Worm (Caenorhabditis elegans) whole organism, L4/young adult: ENCODE data around the gene B0432.1.
"Not testable (repeated sequence)": the region's sequence is repeated elsewhere in the genome, so short reads cannot be mapped to it uniquely, and the experiment has no call there.

Experiments
- W03F9.2 ChIP-seq: fragments of 150-350 bp; optimal IDR thresholded peaks from 2 replicates; lab custom pipeline; 2014; ENCODE audit warnings: missing biosample characterization, missing genetic modification characterization
- dao-5 ChIP-seq: sonication (generic microtip); optimal IDR thresholded peaks from 2 replicates; lab custom pipeline; 2016; ENCODE audit warnings: missing genotype, missing genetic modification characterization, moderate library complexity, missing compliant biosample characterization
- him-1 ChIP-seq: sonication (generic microtip); optimal IDR thresholded peaks from 2 replicates; lab custom pipeline; 2016; ENCODE audit warnings: missing genotype, missing genetic modification reagents, missing genetic modification characterization, missing compliant biosample characterization

The B0432.1 gene

DNA sequence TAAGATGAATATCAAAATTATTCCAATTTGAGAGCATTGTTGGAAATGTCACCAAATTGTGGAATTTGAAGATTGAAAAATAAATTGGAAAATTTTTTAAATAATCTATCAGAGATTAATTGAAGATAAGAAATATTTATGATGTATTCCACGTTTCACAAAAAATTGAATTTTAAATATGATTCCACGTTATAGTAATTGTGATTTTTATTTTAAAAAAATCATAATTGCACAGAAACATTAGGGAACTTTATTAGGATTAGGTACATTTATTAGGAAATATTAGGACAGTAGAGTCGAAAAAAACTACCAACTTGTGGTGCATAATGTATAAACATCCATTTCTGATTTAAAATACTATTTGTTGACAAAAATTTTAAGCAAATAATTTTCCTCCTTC is 2.6 kb upstream of the B0432.1 start, which contains the start of gene B0432.11:
B0432.11 (minus strand) TSS at position 101 of the 400 bp plus-strand sequence.
- no peak for TF ChIP-seq him-1
- TF ChIP-seq dao-5 = no peak
- no peak for TF ChIP-seq W03F9.2

ce11 chrII:299684-300083 is 2.5 kb downstream of the B0432.1 start, which contains the start of gene K01A2.6:
Gene K01A2.6, plus strand, starts transcription at chrII:299984.
- TF ChIP-seq him-1 (no peak), dao-5 (no peak), W03F9.2 (no peak)

DNA sequence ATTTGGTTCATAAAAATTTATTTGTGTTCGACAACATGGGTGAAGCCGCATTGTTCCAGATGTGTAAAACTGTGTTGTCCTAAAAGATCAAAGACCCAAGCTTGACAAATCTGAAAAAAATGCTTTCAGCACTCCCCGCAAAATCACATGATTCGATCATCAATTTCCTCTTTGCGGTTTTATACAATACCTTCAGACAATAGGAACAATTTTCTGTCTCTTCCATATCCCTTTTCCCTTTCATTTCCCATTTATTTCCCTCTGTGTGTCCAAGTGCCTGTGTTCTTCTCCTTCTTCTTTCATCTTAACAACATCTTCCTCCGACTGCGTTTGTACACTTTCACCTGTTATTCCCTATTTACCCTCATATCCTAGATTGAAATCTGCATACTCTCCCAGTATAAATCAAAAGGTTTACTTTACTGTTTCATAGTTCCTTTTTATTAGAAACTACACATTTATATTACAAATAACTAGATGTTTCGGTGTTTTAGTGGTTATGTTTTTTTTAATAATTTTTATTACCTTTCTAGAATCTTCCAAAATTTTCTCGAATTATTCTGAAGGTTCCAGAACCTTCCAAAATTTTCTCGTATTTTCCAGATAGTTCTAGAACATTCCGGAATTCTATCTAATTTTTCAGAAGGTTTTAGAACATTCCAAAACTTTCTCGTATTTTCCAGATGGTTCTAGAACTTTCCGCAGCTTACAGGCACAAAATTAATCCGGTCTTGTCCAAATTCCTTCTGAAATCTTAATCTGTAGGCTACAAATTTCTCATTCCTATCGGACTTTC is 4.0 kb downstream of the B0432.1 start, which contains the start of gene K01A2.5:
K01A2.5 (plus strand) TSS at position 297 of the 796 bp plus-strand sequence.
- TF ChIP-seq him-1 (no peak), W03F9.2 (no peak), dao-5 (no peak)

DNA sequence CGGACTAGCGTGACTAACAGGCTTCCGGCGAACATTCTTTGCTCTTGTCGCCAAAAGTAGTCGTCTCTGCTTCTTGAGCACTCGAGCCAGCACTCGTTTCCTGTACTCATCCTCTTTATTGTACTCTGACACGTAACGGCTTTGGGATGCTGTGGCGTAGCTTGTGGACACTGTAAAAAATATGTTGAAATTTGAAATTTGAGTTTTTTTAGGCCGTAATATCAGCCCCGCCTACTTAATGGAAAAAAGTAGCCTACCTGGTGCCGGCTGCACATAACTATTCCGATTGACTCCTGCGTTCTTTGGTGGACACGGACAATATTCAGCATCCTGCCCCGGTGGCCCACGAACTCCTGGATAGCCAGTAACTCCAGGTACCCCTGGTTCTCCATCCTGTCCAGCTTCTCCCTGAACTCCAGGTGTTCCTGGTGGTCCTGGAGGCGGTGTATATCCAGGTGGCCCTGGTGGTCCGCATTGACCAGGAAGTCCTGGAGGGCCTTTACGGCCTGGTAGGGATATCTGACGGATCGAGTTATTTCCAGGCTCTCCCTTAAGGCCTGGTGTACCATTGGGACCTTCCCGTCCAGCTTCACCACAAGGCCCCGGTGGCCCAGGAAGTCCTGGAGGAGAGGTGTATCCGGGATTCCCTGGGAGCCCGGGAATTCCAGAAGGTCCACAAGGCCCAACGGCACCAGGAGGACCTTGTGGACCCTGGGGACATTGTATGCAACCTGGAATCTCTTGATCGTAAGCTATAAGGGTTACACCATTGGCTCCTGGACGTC is 6.9 kb downstream of the B0432.1 start:
- TF ChIP-seq dao-5 = no peak
- no peak for TF ChIP-seq W03F9.2
- TF ChIP-seq him-1 = no peak

ce11 chrII:305645-306044 is 8.5 kb downstream of the B0432.1 start, which contains the start of gene col-69:
Gene col-69, minus strand, starts transcription at chrII:305745.
- TF ChIP-seq dao-5 = no peak
- no peak for TF ChIP-seq him-1
- no peak for TF ChIP-seq W03F9.2

ce11 chrII:307154-307553 is 10.0 kb downstream of the B0432.1 start, which contains the start of gene K01A2.4:
Gene K01A2.4, plus strand, starts transcription at chrII:307454.
- TF ChIP-seq him-1 = no peak
- TF ChIP-seq W03F9.2 = no peak
- no peak for TF ChIP-seq dao-5

DNA sequence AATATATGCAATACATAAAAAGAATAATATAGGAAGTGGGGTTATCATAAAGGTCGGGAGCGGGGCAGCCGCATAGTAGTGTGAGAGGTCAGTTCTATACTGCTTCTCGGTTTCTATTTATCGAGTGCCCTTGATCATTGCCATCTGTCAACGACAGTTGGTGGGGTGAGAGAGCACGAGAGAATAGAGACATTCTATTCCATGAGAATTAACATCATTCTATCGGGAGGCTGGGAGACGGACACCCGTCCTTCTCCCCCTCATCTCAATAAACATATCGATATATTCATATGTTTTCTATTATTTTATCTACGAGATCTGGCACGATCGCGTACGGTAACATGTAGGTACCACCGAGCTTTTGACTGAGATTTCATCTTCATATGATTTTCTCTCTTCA is 14.9 kb downstream of the B0432.1 start, which contains the start of gene mps-2:
mps-2 (minus strand) TSS at position 101 of the 400 bp plus-strand sequence.
- not testable (repeated sequence) for TF ChIP-seq him-1, dao-5, W03F9.2

DNA sequence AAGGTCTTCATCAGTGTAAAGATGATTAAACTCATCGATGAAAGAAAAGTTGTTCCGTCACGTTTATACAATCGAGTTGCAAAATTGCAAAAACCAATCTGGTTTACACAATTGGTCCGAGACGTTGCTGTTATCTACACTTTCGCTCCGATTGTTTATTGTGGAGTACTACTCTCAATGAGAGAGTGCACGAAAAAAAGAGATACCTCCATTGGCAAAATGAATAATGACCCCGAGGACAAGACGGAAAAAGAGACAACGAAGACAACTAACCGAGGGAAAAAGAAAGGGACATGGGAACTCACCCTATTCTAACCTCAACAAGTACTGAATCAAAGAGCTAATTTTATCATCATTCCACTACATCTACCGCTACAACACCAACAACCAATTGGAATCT is 16.4 kb downstream of the B0432.1 start:
- TF ChIP-seq W03F9.2 = no peak
- no peak for TF ChIP-seq dao-5
- TF ChIP-seq him-1 = no peak

DNA sequence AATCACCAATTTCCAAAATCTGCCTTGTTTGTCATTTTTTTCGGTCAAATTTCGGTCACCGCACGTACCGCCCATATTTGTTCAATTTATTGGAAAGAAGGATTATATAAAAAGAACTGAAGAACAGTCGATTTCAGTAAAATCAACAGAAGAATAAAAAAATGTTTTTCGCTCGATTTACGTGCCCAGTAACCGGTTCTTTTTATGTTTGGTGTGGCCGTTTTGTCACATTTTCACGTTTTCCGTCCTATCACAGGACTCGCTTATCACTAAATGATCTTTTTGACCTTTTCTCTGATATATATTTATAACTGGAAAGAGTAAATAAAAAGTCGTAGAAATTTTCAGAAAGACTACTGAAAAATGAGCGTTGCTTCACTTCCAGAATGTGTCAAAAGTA is 22.3 kb downstream of the B0432.1 start, which contains the start of gene far-7:
far-7 (plus strand) TSS at position 331 of the 400 bp plus-strand sequence.
- TF ChIP-seq W03F9.2 = no peak
- no peak for TF ChIP-seq dao-5
- TF ChIP-seq him-1 = no peak

DNA sequence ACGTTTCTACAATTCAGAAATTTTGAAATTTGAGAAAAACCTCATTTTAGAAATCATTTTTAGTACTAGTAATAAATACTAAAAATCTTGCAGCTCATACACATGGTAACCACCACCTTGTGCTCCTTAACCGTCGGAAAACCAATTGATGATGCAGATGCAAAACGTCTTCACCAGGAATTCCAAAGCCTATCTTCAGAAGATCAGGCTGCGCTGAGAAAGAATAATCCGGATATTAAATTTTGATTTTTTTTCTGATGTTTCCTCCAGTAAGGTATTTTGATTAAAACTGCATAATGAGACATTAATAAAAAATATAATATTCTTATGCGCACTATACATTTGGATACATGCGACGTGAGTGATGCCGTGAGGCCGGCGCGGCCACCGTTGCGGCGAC is 23.6 kb downstream of the B0432.1 start:
- TF ChIP-seq W03F9.2 = no peak
- TF ChIP-seq dao-5 = no peak
- no peak for TF ChIP-seq him-1

ce11 chrII:321183-321582 is 24.0 kb downstream of the B0432.1 start:
- TF ChIP-seq dao-5 (no peak), him-1 (no peak), W03F9.2 (no peak)

DNA sequence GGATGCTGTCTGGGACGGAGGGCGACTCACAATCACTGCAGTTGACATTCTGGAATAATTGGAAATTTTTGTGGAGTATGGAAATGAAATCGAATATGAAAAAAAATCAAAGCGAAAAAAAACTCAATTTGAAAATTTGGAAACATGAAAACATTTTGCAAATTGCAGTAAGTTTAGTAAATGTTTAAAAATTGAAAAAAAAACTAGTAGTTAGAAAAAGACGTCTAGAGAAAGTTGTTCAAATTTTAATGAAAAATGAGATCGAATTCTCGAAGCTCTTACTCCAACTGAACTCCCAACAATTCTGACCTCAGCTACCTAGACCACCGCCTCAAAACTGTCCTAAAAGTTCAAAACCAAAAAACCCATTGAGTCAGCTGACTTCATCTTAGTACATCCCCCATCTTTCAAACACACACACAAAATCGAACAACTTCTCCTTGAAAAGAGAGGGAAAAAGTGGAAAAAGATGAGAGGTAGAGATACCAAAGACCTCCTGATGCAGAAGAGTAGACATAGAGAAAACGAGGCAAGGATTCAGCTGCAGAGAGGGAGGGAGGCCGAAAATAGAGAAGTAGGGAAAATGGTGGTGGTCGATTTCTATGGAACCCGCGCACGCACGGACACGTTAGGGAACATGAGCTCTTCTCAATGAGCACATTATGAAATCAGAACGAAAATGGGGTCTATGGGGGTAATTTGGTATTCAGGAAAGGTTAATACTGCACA is 26.0 kb downstream of the B0432.1 start, which contains the start of gene K01A2.10:
K01A2.10 (minus strand) TSS at position 51 of the 729 bp plus-strand sequence.
- TF ChIP-seq W03F9.2 (no peak), dao-5 (no peak), him-1 (no peak)

ce11 chrII:325639-326350 is 28.6 kb downstream of the B0432.1 start, which contains the start of gene sgcb-1:
Gene sgcb-1, plus strand, starts transcription at chrII:326300.
- TF ChIP-seq dao-5 (no peak), W03F9.2 (no peak), him-1 (no peak)

DNA sequence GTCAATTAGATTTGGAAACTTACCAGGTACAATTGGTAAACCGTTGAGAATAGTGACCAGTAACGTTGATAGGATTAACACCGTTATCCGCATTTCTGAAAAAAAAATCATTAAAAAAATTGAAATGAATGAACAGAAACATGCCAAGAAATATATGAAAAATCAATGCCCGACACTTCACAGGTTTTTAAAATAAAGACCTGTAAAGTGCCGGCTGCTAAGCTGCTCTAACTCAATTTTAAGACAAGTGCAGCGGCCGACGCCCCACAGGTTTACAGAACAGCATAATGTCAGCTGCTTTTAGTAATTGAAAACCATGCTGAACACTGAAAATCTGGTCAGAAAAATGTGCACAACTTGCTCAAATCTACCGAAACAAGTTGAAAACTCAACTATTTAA is 35.2 kb downstream of the B0432.1 start, which contains the start of gene cbn-1:
cbn-1 (minus strand) TSS at position 101 of the 400 bp plus-strand sequence.
- TF ChIP-seq him-1 = no peak
- no peak for TF ChIP-seq dao-5
- no peak for TF ChIP-seq W03F9.2
